Fruit fly (Drosophila melanogaster): ENCODE measurements around the gene TotF.

Gene TotF

DNA sequence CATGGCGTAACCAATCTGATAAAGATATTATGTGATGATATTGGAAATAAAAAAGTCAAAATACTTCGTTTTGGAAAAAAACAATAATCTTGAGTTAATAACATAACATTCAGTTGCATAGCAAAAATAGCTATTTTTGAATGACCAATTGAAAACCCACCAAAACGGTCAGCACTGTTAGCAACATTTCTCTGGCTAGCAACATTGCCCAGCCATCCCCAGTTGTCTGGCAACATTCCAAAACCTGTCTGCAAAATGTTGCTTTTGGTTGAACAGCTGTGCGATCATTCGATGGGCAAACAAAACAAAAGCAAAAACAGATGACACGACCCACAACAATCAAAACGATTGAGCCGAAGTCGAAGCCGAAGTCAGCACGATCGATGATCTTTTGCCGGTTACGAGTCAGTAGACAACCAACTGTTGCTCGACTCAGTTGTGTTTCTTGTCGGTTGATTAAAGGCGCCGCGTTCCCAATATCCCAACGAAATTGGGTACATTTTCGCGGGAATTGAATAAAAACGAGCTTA lies 46.6 kb downstream of the TotF start (continued):
- peak; percentile 95 for TF ChIP-seq ap (GFP tag; IDR thresholded peaks at IDR 0.05)
- peak; percentile 88 for TF ChIP-seq fd96Cb (tag; optimal IDR thresholded peaks at IDR 0.05)
- TF ChIP-seq CG17829 (tag; optimal IDR thresholded peaks at IDR 0.05), result peak; percentile 95
- TF ChIP-seq esg (GFP tag; conservative IDR thresholded peaks at IDR 0.05), result peak; percentile 94
- TF ChIP-seq CG16815 (GFP tag; optimal IDR thresholded peaks at IDR 0.05), result peak; percentile 87
- peak in 1 of 2 experiments; percentile 73 for TF ChIP-seq crp (GFP tag; optimal IDR thresholded peaks at IDR 0.05)
- TF ChIP-seq CG8359 (GFP tag; optimal IDR thresholded peaks at IDR 0.05; ENCODE audit: borderline replicate concordance), result peak; percentile 60
- TF ChIP-seq CG30431 (GFP tag; optimal IDR thresholded peaks at IDR 0.05), result peak; percentile 90
- TF ChIP-seq btn (GFP tag; optimal IDR thresholded peaks at IDR 0.05), result peak; percentile 73
- peak; percentile 92 for TF ChIP-seq E2f1 (GFP tag; IDR thresholded peaks at IDR 0.05)
- TF ChIP-seq CG2129 (GFP tag; IDR thresholded peaks at IDR 0.05; ENCODE audit: partially characterized antibody), result no peak
- TF ChIP-seq CG6654 (GFP tag; optimal IDR thresholded peaks at IDR 0.05), result peak; percentile 70
- peak; percentile 61 for TF ChIP-seq sug (tag; optimal IDR thresholded peaks at IDR 0.05)
- peak; percentile 95 for TF ChIP-seq Ada2b (GFP tag; IDR thresholded peaks at IDR 0.05)
- TF ChIP-seq Mad (GFP tag; optimal IDR thresholded peaks at IDR 0.05), result peak; percentile 88
- peak; percentile 87 for TF ChIP-seq CG4707 (GFP tag; optimal IDR thresholded peaks at IDR 0.05)
- TF ChIP-seq ro (GFP tag; IDR thresholded peaks at IDR 0.05), result peak; percentile 49
- peak; percentile 94 for TF ChIP-seq tgo (GFP tag; IDR thresholded peaks at IDR 0.05)
- peak; percentile 90 for TF ChIP-seq CG17385 (GFP tag; optimal IDR thresholded peaks at IDR 0.05)
- TF ChIP-seq CG32767 (GFP tag; IDR thresholded peaks at IDR 0.05), result peak; percentile 98
- peak; percentile 90 for TF ChIP-seq Dip3 (GFP tag; optimal IDR thresholded peaks at IDR 0.05)
- TF ChIP-seq lov (optimal IDR thresholded peaks at IDR 0.05), result no peak
- TF ChIP-seq lov (GFP tag; IDR thresholded peaks at IDR 0.05), result peak; percentile 95
- TF ChIP-seq ewg (GFP tag; optimal IDR thresholded peaks at IDR 0.05), result peak; percentile 92
- peak; percentile 94 for TF ChIP-seq disco-r (GFP tag; optimal IDR thresholded peaks at IDR 0.05)
- TF ChIP-seq CG31388 (GFP tag; optimal IDR thresholded peaks at IDR 0.05), result peak; percentile 50
- TF ChIP-seq NC2α (GFP tag; optimal IDR thresholded peaks at IDR 0.05), result peak; percentile 89
- peak; percentile 93 for TF ChIP-seq NfI (GFP tag; optimal IDR thresholded peaks at IDR 0.05)
- TF ChIP-seq sd (tag; optimal IDR thresholded peaks at IDR 0.05), result peak; percentile 84
- TF ChIP-seq CG18764 (GFP tag; optimal IDR thresholded peaks at IDR 0.05), result peak; percentile 93
- peak; percentile 95 for TF ChIP-seq grau (tag; optimal IDR thresholded peaks at IDR 0.05)
- peak; percentile 90 for TF ChIP-seq Rx (GFP tag; IDR thresholded peaks at IDR 0.05)
- peak; percentile 96 for TF ChIP-seq zfh1 (GFP tag; IDR thresholded peaks at IDR 0.05)
- TF ChIP-seq MBD-R2 (GFP tag; IDR thresholded peaks at IDR 0.05), result peak; percentile 89
- TF ChIP-seq CG2678 (tag; optimal IDR thresholded peaks at IDR 0.05), result peak; percentile 95
- peak; percentile 80 for TF ChIP-seq ems (GFP tag; optimal IDR thresholded peaks at IDR 0.05)
- peak; percentile 85 for TF ChIP-seq E2f2 (GFP tag; IDR thresholded peaks at IDR 0.05)
- TF ChIP-seq CG13624 (GFP tag; optimal IDR thresholded peaks at IDR 0.05), result peak; percentile 85
- TF ChIP-seq CG3407 (GFP tag; optimal IDR thresholded peaks at IDR 0.05), result peak; percentile 95
- peak; percentile 95 for TF ChIP-seq her (GFP tag; optimal IDR thresholded peaks at IDR 0.05)
- TF ChIP-seq CG1233 (GFP tag; optimal IDR thresholded peaks at IDR 0.05), result peak; percentile 90
- peak; percentile 92 for TF ChIP-seq kay (GFP tag; optimal IDR thresholded peaks at IDR 0.05)
- peak; percentile 74 for TF ChIP-seq CG33213 (GFP tag; optimal IDR thresholded peaks at IDR 0.05)
- peak; percentile 97 for TF ChIP-seq lilli (GFP tag; optimal IDR thresholded peaks at IDR 0.05)
- peak; percentile 92 for TF ChIP-seq CG12299 (tag; optimal IDR thresholded peaks at IDR 0.05)
- TF ChIP-seq dmrt11E (tag; optimal IDR thresholded peaks at IDR 0.05), result peak; percentile 95
- peak; percentile 97 for TF ChIP-seq bowl (GFP tag; IDR thresholded peaks at IDR 0.05)
- TF ChIP-seq Adf1 (GFP tag; IDR thresholded peaks at IDR 0.05), result peak; percentile 80
- TF ChIP-seq Atf6 (GFP tag; IDR thresholded peaks at IDR 0.05), result peak; percentile 98
- peak; percentile 75 for TF ChIP-seq CG15073 (GFP tag; optimal IDR thresholded peaks at IDR 0.05)
- peak; percentile 70 for TF ChIP-seq Gsc (GFP tag; IDR thresholded peaks at IDR 0.05)

Data from whole organism, embryonic.